Worm (Caenorhabditis elegans): ENCODE measurements around the gene K09C8.9.

Gene K09C8.9

ce11 chrX:10967698-10968097 is at the start of gene K09C8.9:
Gene K09C8.9, minus strand, starts transcription at chrX:10967798.
- no peak for TF ChIP-seq nhr-237 (tag; optimal IDR thresholded peaks at IDR 0.05)
- TF ChIP-seq bed-3 (GFP tag; optimal IDR thresholded peaks at IDR 0.05): no peak
- no peak for TF ChIP-seq lsy-2 (tag; optimal IDR thresholded peaks at IDR 0.05)
- TF ChIP-seq ztf-11 (tag; optimal IDR thresholded peaks at IDR 0.05): no peak

- no peak for TF ChIP-seq unc-120 (tag; optimal IDR thresholded peaks at IDR 0.05; ENCODE audit: poor library complexity, severe bottlenecking)
- no peak for TF ChIP-seq nhr-237 (tag; optimal IDR thresholded peaks at IDR 0.05)
- TF ChIP-seq pha-4 (tag; optimal IDR thresholded peaks at IDR 0.05): no peak
- TF ChIP-seq mls-2 (tag; optimal IDR thresholded peaks at IDR 0.05): no peak
- TF ChIP-seq ceh-43 (GFP tag; optimal IDR thresholded peaks at IDR 0.05): no peak
- no peak for TF ChIP-seq cnd-1 (tag; optimal IDR thresholded peaks at IDR 0.05)
- TF ChIP-seq unc-62 (GFP tag; optimal IDR thresholded peaks at IDR 0.05): no peak
- no peak for TF ChIP-seq elt-3 (tag; optimal IDR thresholded peaks at IDR 0.05)
- TF ChIP-seq mab-5 (tag; optimal IDR thresholded peaks at IDR 0.05): no peak
- no peak for TF ChIP-seq snpc-4 (tag; optimal IDR thresholded peaks at IDR 0.05)
Measured at ce11 chrX:11016100-11016499, 48.5 kb upstream of the K09C8.9 start, which contains the start of gene egl-15. Gene egl-15, plus strand, starts transcription at chrX:11016400.

ce11 chrX:11014394-11015280 is 47.0 kb upstream of the K09C8.9 start:
- TF ChIP-seq ceh-83 (GFP tag; optimal IDR thresholded peaks at IDR 0.05) (no peak), zip-8 (tag; optimal IDR thresholded peaks at IDR 0.05) (no peak), sem-2 (GFP tag; optimal IDR thresholded peaks at IDR 0.05) (no peak), pha-4 (tag; optimal IDR thresholded peaks at IDR 0.05) (no peak), nhr-2 (tag; optimal IDR thresholded peaks at IDR 0.05) (no peak), nhr-76 (tag; optimal IDR thresholded peaks at IDR 0.05) (no peak), ztf-11 (tag; optimal IDR thresholded peaks at IDR 0.05) (no peak), M03D4.4 (tag; optimal IDR thresholded peaks at IDR 0.05) (no peak), tbx-8 (GFP tag; optimal IDR thresholded peaks at IDR 0.05) (no peak), flh-1 (GFP tag; optimal IDR thresholded peaks at IDR 0.05) (no peak), bed-3 (GFP tag; optimal IDR thresholded peaks at IDR 0.05) (no peak), lin-13 (tag; optimal IDR thresholded peaks at IDR 0.05) (no peak), unc-120 (tag; optimal IDR thresholded peaks at IDR 0.05; ENCODE audit: poor library complexity, severe bottlenecking) (no peak), blmp-1 (tag; optimal IDR thresholded peaks at IDR 0.05) (no peak)

- TF ChIP-seq sem-2 (GFP tag; optimal IDR thresholded peaks at IDR 0.05): no peak
- TF ChIP-seq snpc-4 (tag; optimal IDR thresholded peaks at IDR 0.05): no peak
- no peak for TF ChIP-seq ces-1 (GFP tag; optimal IDR thresholded peaks at IDR 0.05)
- no peak for TF ChIP-seq bed-3 (GFP tag; optimal IDR thresholded peaks at IDR 0.05)
- no peak for TF ChIP-seq mls-2 (tag; optimal IDR thresholded peaks at IDR 0.05)
- TF ChIP-seq ceh-43 (GFP tag; optimal IDR thresholded peaks at IDR 0.05): no peak
- no peak for TF ChIP-seq ceh-39 (tag; optimal IDR thresholded peaks at IDR 0.05)
- no peak for TF ChIP-seq blmp-1 (tag; optimal IDR thresholded peaks at IDR 0.05)
- no peak for TF ChIP-seq lin-32 (GFP tag; optimal IDR thresholded peaks at IDR 0.05)
- TF ChIP-seq mep-1 (tag; optimal IDR thresholded peaks at IDR 0.05): no peak
- no peak for TF ChIP-seq drap-1 (GFP tag; optimal IDR thresholded peaks at IDR 0.05)
Measured at ce11 chrX:11012337-11012736, 44.7 kb upstream of the K09C8.9 start, which contains the start of gene F58A3.3. Gene F58A3.3, plus strand, starts transcription at chrX:11012637.

ce11 chrX:11010565-11010964 is 43.0 kb upstream of the K09C8.9 start, which contains the start of gene F58A3.4:
Gene F58A3.4, minus strand, starts transcription at chrX:11010665.
- TF ChIP-seq mep-1 (tag; optimal IDR thresholded peaks at IDR 0.05): no peak

ce11 chrX:11008954-11009353 is 41.4 kb upstream of the K09C8.9 start, which contains the start of gene ttr-31:
Gene ttr-31, minus strand, starts transcription at chrX:11009054.
- TF ChIP-seq nhr-237 (tag; optimal IDR thresholded peaks at IDR 0.05): no peak
- TF ChIP-seq lin-32 (GFP tag; optimal IDR thresholded peaks at IDR 0.05): no peak
- TF ChIP-seq nhr-2 (tag; optimal IDR thresholded peaks at IDR 0.05): no peak
- TF ChIP-seq sem-2 (GFP tag; optimal IDR thresholded peaks at IDR 0.05): no peak
- no peak for TF ChIP-seq nhr-12 (tag; optimal IDR thresholded peaks at IDR 0.05)
- TF ChIP-seq nhr-28 (tag; optimal IDR thresholded peaks at IDR 0.05): no peak
- TF ChIP-seq lsy-2 (tag; optimal IDR thresholded peaks at IDR 0.05): no peak
- TF ChIP-seq M03D4.4 (tag; optimal IDR thresholded peaks at IDR 0.05): no peak
- no peak for TF ChIP-seq ceh-83 (GFP tag; optimal IDR thresholded peaks at IDR 0.05)
- no peak for TF ChIP-seq unc-120 (tag; optimal IDR thresholded peaks at IDR 0.05; ENCODE audit: poor library complexity, severe bottlenecking)
- no peak for TF ChIP-seq pha-4 (tag; optimal IDR thresholded peaks at IDR 0.05)
- TF ChIP-seq ceh-39 (tag; optimal IDR thresholded peaks at IDR 0.05): no peak
- TF ChIP-seq mab-5 (tag; optimal IDR thresholded peaks at IDR 0.05): no peak
- TF ChIP-seq ztf-11 (tag; optimal IDR thresholded peaks at IDR 0.05): no peak
- TF ChIP-seq sptf-1 (tag; optimal IDR thresholded peaks at IDR 0.05): no peak

All from whole organism, mixed stage, embryonic.